Worm (Caenorhabditis elegans) whole organism, L4 larva: ENCODE results near the gene C05A9.2.

Source experiments
- F37D6.2 ChIP-seq: sonication (generic microtip); optimal IDR thresholded peaks from 2 replicates; lab custom pipeline; 2016; ENCODE audit warnings: mild to moderate bottlenecking, missing genetic modification characterization, missing compliant biosample characterization
- T20F7.1 ChIP-seq: fragments of 200-800 bp; sonication (Bioruptor generic); optimal IDR thresholded peaks from 2 replicates; lab custom pipeline; 2018; ENCODE audit warnings: mild to moderate bottlenecking, missing genetic modification characterization, missing compliant biosample characterization
- Y75B8A.6 ChIP-seq: fragments of 200-800 bp; sonication (Bioruptor generic); IDR thresholded peaks from 2 replicates; pipeline ENCODE4 v1.3.6; 2022; ENCODE audit warnings: missing genetic modification reagents, missing genetic modification characterization, missing compliant biosample characterization
- aha-1 ChIP-seq: fragments of 150-350 bp; peaks from one replicate; lab custom pipeline; 2014; ENCODE audit warnings: missing biosample characterization, missing genetic modification characterization
- ama-1 ChIP-seq: fragments of 150-350 bp; optimal IDR thresholded peaks from 2 replicates; lab custom pipeline; 2014; ENCODE audit warnings: inconsistent platforms, mixed read lengths
- arid-1 ChIP-seq: fragments of 200-800 bp; sonication (Bioruptor generic); conservative IDR thresholded peaks from 2 replicates; pipeline ENCODE4 v1.3.6; 2022; ENCODE audit warnings: missing genetic modification reagents, missing genetic modification characterization, missing compliant biosample characterization
- ceh-32 ChIP-seq: sonication (generic microtip); optimal IDR thresholded peaks from 2 replicates; lab custom pipeline; 2016; ENCODE audit warnings: mild to moderate bottlenecking, missing genetic modification characterization, missing compliant biosample characterization; ENCODE audit not compliant: poor library complexity
- ceh-44 ChIP-seq: fragments of 200-800 bp; sonication (Bioruptor generic); IDR thresholded peaks from 2 replicates; pipeline ENCODE4 v1.3.6; 2022; ENCODE audit warnings: missing genetic modification reagents, missing genetic modification characterization, missing compliant biosample characterization
- ces-1 ChIP-seq: fragments of 150-350 bp; sonication (generic microtip); optimal IDR thresholded peaks from 4 replicates; lab custom pipeline; 2014; ENCODE audit warnings: missing biosample characterization, missing genetic modification reagents, missing genetic modification characterization
- ctbp-1 ChIP-seq: fragments of 200-800 bp; sonication (Bioruptor generic); IDR thresholded peaks from 2 replicates; pipeline ENCODE4 v1.3.6; 2022; ENCODE audit warnings: missing genetic modification reagents, missing genetic modification characterization, missing compliant biosample characterization
- daf-12 ChIP-seq: fragments of 150-350 bp; optimal IDR thresholded peaks from 2 replicates; lab custom pipeline; 2014; ENCODE audit warnings: missing biosample characterization, missing genetic modification reagents, missing genetic modification characterization
- daf-16 ChIP-seq, 3 experiments: sonication (generic microtip); optimal IDR thresholded peaks; 2 replicates each; lab custom pipeline; 2016 to 2017; ENCODE audit warnings: missing genetic modification characterization in 3 of 3, missing genetic modification reagents in 3 of 3, mild to moderate bottlenecking in 2 of 3, missing compliant biosample characterization in 2 of 3, missing biosample characterization in 1 of 3, moderate library complexity in 1 of 3
- dmd-6 ChIP-seq: fragments of 200-800 bp; sonication (Bioruptor generic); IDR thresholded peaks from 2 replicates; pipeline ENCODE4 v1.3.6; 2022; ENCODE audit warnings: missing genetic modification reagents, missing genetic modification characterization, missing compliant biosample characterization
- egl-43 ChIP-seq: fragments of 200-800 bp; sonication (Bioruptor generic); IDR thresholded peaks from 2 replicates; pipeline ENCODE4 v1.3.6; 2022; ENCODE audit warnings: missing genetic modification reagents, missing genetic modification characterization, missing compliant biosample characterization
- gei-8 ChIP-seq: fragments of 200-800 bp; sonication (Bioruptor generic); optimal IDR thresholded peaks from 2 replicates; lab custom pipeline; 2018; ENCODE audit warnings: mild to moderate bottlenecking, missing genetic modification characterization, missing compliant biosample characterization
- jun-1 ChIP-seq: fragments of 150-350 bp; optimal IDR thresholded peaks from 2 replicates; lab custom pipeline; 2014; ENCODE audit warnings: missing biosample characterization, missing genetic modification reagents, missing genetic modification characterization
- lim-7 ChIP-seq: fragments of 200-800 bp; sonication (Bioruptor generic); IDR thresholded peaks from 2 replicates; pipeline ENCODE4 v1.3.6; 2022; ENCODE audit warnings: missing genetic modification characterization, missing compliant biosample characterization
- lin-1 ChIP-seq: fragments of 200-800 bp; sonication (Bioruptor generic); IDR thresholded peaks from 2 replicates; pipeline ENCODE4 v1.3.6; 2022; ENCODE audit warnings: missing genetic modification reagents, missing genetic modification characterization, missing compliant biosample characterization
- lin-15B ChIP-seq: fragments of 150-350 bp; sonication (generic microtip); optimal IDR thresholded peaks from 3 replicates; lab custom pipeline; 2014; ENCODE audit warnings: missing biosample characterization, missing genetic modification characterization
- lin-29 ChIP-seq: fragments of 200-800 bp; sonication (Bioruptor generic); IDR thresholded peaks from 2 replicates; pipeline ENCODE4 v1.3.6; 2022; ENCODE audit warnings: missing genetic modification reagents, missing genetic modification characterization, missing compliant biosample characterization
- lin-38 ChIP-seq: fragments of 200-800 bp; sonication (Bioruptor generic); IDR thresholded peaks from 2 replicates; pipeline ENCODE4 v1.3.6; 2022; ENCODE audit warnings: missing genetic modification reagents, missing genetic modification characterization, missing compliant biosample characterization
- lir-3 ChIP-seq: sonication (generic microtip); optimal IDR thresholded peaks from 2 replicates; lab custom pipeline; 2016; ENCODE audit warnings: mild to moderate bottlenecking, missing genetic modification characterization, missing compliant biosample characterization
- mdt-29 ChIP-seq: fragments of 200-800 bp; sonication (Bioruptor generic); IDR thresholded peaks from 2 replicates; pipeline ENCODE4 v1.3.6; 2022; ENCODE audit warnings: missing genetic modification reagents, missing genetic modification characterization, missing compliant biosample characterization
- mep-1 ChIP-seq: fragments of 150-350 bp; sonication (generic microtip); optimal IDR thresholded peaks from 3 replicates; lab custom pipeline; 2014; ENCODE audit warnings: missing biosample characterization, missing genetic modification characterization
- mes-2 ChIP-seq: sonication (generic microtip); optimal IDR thresholded peaks from 2 replicates; lab custom pipeline; 2016; ENCODE audit warnings: missing genotype, mild to moderate bottlenecking, missing genetic modification characterization, missing compliant biosample characterization; ENCODE audit not compliant: poor library complexity, severe bottlenecking
- nhr-25 ChIP-seq: sonication (generic microtip); optimal IDR thresholded peaks from 2 replicates; lab custom pipeline; 2017; ENCODE audit warnings: missing genetic modification characterization, mild to moderate bottlenecking, missing compliant biosample characterization, antibody characterized with exemption, moderate library complexity, borderline replicate concordance; ENCODE audit not compliant: insufficient read depth
- nhr-28 ChIP-seq: fragments of 150-350 bp; optimal IDR thresholded peaks from 2 replicates; lab custom pipeline; 2014; ENCODE audit warnings: missing biosample characterization, missing genetic modification characterization
- nhr-76 ChIP-seq: fragments of 150-350 bp; optimal IDR thresholded peaks from 2 replicates; lab custom pipeline; 2014; ENCODE audit warnings: missing biosample characterization, missing genetic modification characterization
- nhr-77 ChIP-seq: fragments of 150-350 bp; optimal IDR thresholded peaks from 2 replicates; lab custom pipeline; 2014; ENCODE audit warnings: missing biosample characterization, missing genetic modification characterization
- pha-4 ChIP-seq, 2 experiments: fragments of 150-350 bp in 1 of 2; fragments of 200-800 bp in 1 of 2; sonication (Bioruptor generic) in 1 of 2; IDR thresholded peaks in 1 of 2; optimal IDR thresholded peaks in 1 of 2; 2 replicates each; pipeline versions ENCODE4 v1.3.6 to Lab custom; 2014 to 2022; ENCODE audit warnings: missing genetic modification characterization in 2 of 2, missing genetic modification reagents in 2 of 2, missing biosample characterization in 1 of 2, missing compliant biosample characterization in 1 of 2
- rbr-2 ChIP-seq: sonication (generic microtip); optimal IDR thresholded peaks from 2 replicates; lab custom pipeline; 2016; ENCODE audit warnings: missing genotype, missing genetic modification characterization, missing compliant biosample characterization
- spr-3 ChIP-seq: fragments of 200-800 bp; sonication (Bioruptor generic); optimal IDR thresholded peaks from 2 replicates; lab custom pipeline; 2018; ENCODE audit warnings: mild to moderate bottlenecking, missing genetic modification characterization, missing compliant biosample characterization
- tag-97 ChIP-seq: fragments of 200-800 bp; sonication (Bioruptor generic); IDR thresholded peaks from 2 replicates; pipeline ENCODE4 v1.3.6; 2022; ENCODE audit warnings: missing genetic modification characterization, missing compliant biosample characterization
- unc-62 ChIP-seq, 3 experiments: fragments of 150-350 bp in 1 of 3; sonication (generic microtip); optimal IDR thresholded peaks in 2 of 3; peaks in 1 of 3; 1 replicate in 1 of 3; 2 replicates in 2 of 3; lab custom pipeline; 2014 to 2017; ENCODE audit warnings: missing biosample characterization in 3 of 3, missing genetic modification characterization in 3 of 3, missing genetic modification reagents in 3 of 3, missing genotype in 1 of 3
- zag-1 ChIP-seq: fragments of 150-350 bp; optimal IDR thresholded peaks from 2 replicates; lab custom pipeline; 2014; ENCODE audit warnings: missing biosample characterization, missing genetic modification characterization
- zfp-2 ChIP-seq: sonication (generic microtip); optimal IDR thresholded peaks from 2 replicates; lab custom pipeline; 2016; ENCODE audit warnings: mild to moderate bottlenecking, missing genetic modification characterization, missing compliant biosample characterization
- ztf-11 ChIP-seq: fragments of 150-350 bp; optimal IDR thresholded peaks from 2 replicates; lab custom pipeline; 2014; ENCODE audit warnings: missing biosample characterization, missing genetic modification characterization
- ztf-7 ChIP-seq: fragments of 150-350 bp; optimal IDR thresholded peaks from 2 replicates; lab custom pipeline; 2014; ENCODE audit warnings: missing biosample characterization, missing genetic modification characterization

The C05A9.2 gene

ce11 chrX:10890456-10890855, 46.0 kb upstream of the C05A9.2 start, which contains the start of gene F47B10.5:
TSS of gene F47B10.5 (minus strand) at chrX:10890556.
- TF ChIP-seq jun-1 (tag; lab: Kevin White, UChicago): no peak
- TF ChIP-seq aha-1 (tag; lab: Kevin White, UChicago): peak; percentile 35
- TF ChIP-seq, all 104 proteins: peak for 1

ce11 chrX:10888201-10888600, 43.7 kb upstream of the C05A9.2 start, which contains the start of gene F47B10.6:
TSS of gene F47B10.6 (plus strand) at chrX:10888501.
- TF ChIP-seq dmd-6 (GFP tag; lab: Robert Waterston, UW) (no peak), mep-1 (tag; lab: Kevin White, UChicago) (no peak), lin-29 (GFP tag; lab: Robert Waterston, UW) (no peak), gei-8 (GFP tag; lab: Kevin White, UChicago) (no peak), T20F7.1 (no peak), ctbp-1 (GFP tag; lab: Robert Waterston, UW) (no peak), nhr-76 (no peak), ceh-32 (tag; lab: Kevin White, UChicago) (no peak), lin-15B (tag; lab: Kevin White, UChicago) (no peak)

ce11 chrX:10885872-10886271, 41.4 kb upstream of the C05A9.2 start, which contains the start of gene T21E8.5:
TSS of gene T21E8.5 (plus strand) at chrX:10886172.
- no peak for TF ChIP-seq lir-3 (tag; lab: Kevin White, UChicago)
- no peak for TF ChIP-seq pha-4 (GFP tag; IDR thresholded peaks at IDR 0.05; lab: Robert Waterston, UW)
- no peak for TF ChIP-seq pha-4 (tag; optimal IDR thresholded peaks at IDR 0.05; lab: Kevin White, UChicago)
- TF ChIP-seq lin-1 (GFP tag; lab: Robert Waterston, UW): no peak

ce11 chrX:10883203-10883602, 38.7 kb upstream of the C05A9.2 start, which contains the start of gene T21E8.7:
TSS of gene T21E8.7 (plus strand) at chrX:10883503.
- TF ChIP-seq T20F7.1: no peak
- TF ChIP-seq mdt-29 (GFP tag; lab: Robert Waterston, UW): no peak
- no peak for TF ChIP-seq ztf-7 (tag; lab: Kevin White, UChicago)
- TF ChIP-seq mes-2 (tag; lab: Kevin White, UChicago): no peak
- TF ChIP-seq lin-1 (GFP tag; lab: Robert Waterston, UW): no peak
- no peak for TF ChIP-seq lin-38
- TF ChIP-seq, all 104 proteins: peak for 0

- TF ChIP-seq zag-1 (no peak), unc-62 (GFP tag; optimal IDR thresholded peaks at IDR 0.05 in 1 of 2; lab: Kevin White, UChicago) (peak in 1 of 2 experiments; percentile 56), unc-62 (tag; optimal IDR thresholded peaks at IDR 0.05; lab: Kevin White, UChicago) (no peak)
These were observed 37.5 kb upstream of the C05A9.2 start, which contains the start of gene T21E8.6 for ce11 chrX:10881984-10882383. TSS of gene T21E8.6 (plus strand) at chrX:10882284.

- TF ChIP-seq nhr-28 (tag; lab: Kevin White, UChicago): no peak
- TF ChIP-seq F37D6.2 (tag; lab: Kevin White, UChicago): no peak
- no peak for TF ChIP-seq ceh-44 (GFP tag; lab: Robert Waterston, UW)
These were observed 36.0 kb upstream of the C05A9.2 start, which contains the start of gene T21E8.4 for ce11 chrX:10880509-10880908. TSS of gene T21E8.4 (plus strand) at chrX:10880809.

ce11 chrX:10877138-10877743, 32.8 kb upstream of the C05A9.2 start, which contains the start of gene pgp-6:
TSS of gene pgp-6 (minus strand) at chrX:10877425.
- TF ChIP-seq tag-97 (GFP tag; lab: Robert Waterston, UW) (no peak), zfp-2 (tag; lab: Kevin White, UChicago) (no peak), daf-12 (no peak), daf-16 (GFP tag; optimal IDR thresholded peaks at IDR 0.05; lab: Kevin White, UChicago) (no peak), daf-16 (tag; optimal IDR thresholded peaks at IDR 0.05; lab: Kevin White, UChicago) (peak; percentile 84), lir-3 (tag; lab: Kevin White, UChicago) (no peak), ama-1 (lab: Kevin White, UChicago) (no peak), nhr-25 (tag; lab: Kevin White, UChicago) (no peak), nhr-77 (tag; lab: Kevin White, UChicago) (no peak), Y75B8A.6 (GFP tag; lab: Robert Waterston, UW) (no peak), egl-43 (no peak), arid-1 (GFP tag; lab: Robert Waterston, UW) (no peak), rbr-2 (tag; lab: Kevin White, UChicago) (no peak), lim-7 (no peak), ces-1 (no peak), ztf-11 (no peak), spr-3 (GFP tag; lab: Kevin White, UChicago) (no peak)
